Worm (Caenorhabditis elegans): ENCODE measurements around the gene F21H12.3.

F21H12.3 gene

ce11 chrII:6132595-6132994 is 49.9 kb downstream of the F21H12.3 start, which contains the start of gene abts-3:
Gene abts-3, plus strand, starts transcription at chrII:6132895.
- TF ChIP-seq him-1 (tag; optimal IDR thresholded peaks at IDR 0.05), result no peak
- no peak for TF ChIP-seq dao-5 (tag; optimal IDR thresholded peaks at IDR 0.05)
- no peak for TF ChIP-seq W03F9.2 (tag; optimal IDR thresholded peaks at IDR 0.05)
